Fruit fly (Drosophila melanogaster) whole organism, prepupa: Measurements from ENCODE around the gene CG14330.

Experiments used
- Blimp-1 ChIP-seq: fragments of 200-800 bp; sonication (Bioruptor generic); optimal IDR thresholded peaks from 3 replicates; lab custom pipeline; 2017; ENCODE audit warnings: missing biosample characterization, missing genetic modification characterization, mild to moderate bottlenecking, moderate library complexity, missing genetic modification reagents
- CG10631 ChIP-seq: fragments of 200-800 bp; sonication (Bioruptor generic); optimal IDR thresholded peaks from 2 replicates; lab custom pipeline; 2016; ENCODE audit warnings: missing biosample characterization, missing genetic modification characterization
- CG10669 ChIP-seq: fragments of 200-800 bp; sonication (Bioruptor generic); optimal IDR thresholded peaks from 3 replicates; lab custom pipeline; 2018; ENCODE audit warnings: missing biosample characterization, mild to moderate bottlenecking, missing genetic modification characterization, moderate library complexity
- CG11902 ChIP-seq: fragments of 200-800 bp; sonication (Bioruptor generic); optimal IDR thresholded peaks from 3 replicates; lab custom pipeline; 2016; ENCODE audit warnings: missing biosample characterization, missing genetic modification characterization
- CG15336 ChIP-seq: fragments of 200-800 bp; sonication (Bioruptor generic); IDR thresholded peaks from 2 replicates; pipeline ENCODE4 v1.3.6; 2022; ENCODE audit warnings: missing biosample characterization, missing genetic modification characterization
- CG1621 ChIP-seq: fragments of 200-800 bp; sonication (Bioruptor generic); optimal IDR thresholded peaks from 3 replicates; lab custom pipeline; 2018; ENCODE audit warnings: missing biosample characterization, mild to moderate bottlenecking, missing genetic modification characterization
- CG16779 ChIP-seq: fragments of 200-800 bp; sonication (Bioruptor generic); optimal IDR thresholded peaks from 3 replicates; lab custom pipeline; 2017; ENCODE audit warnings: missing biosample characterization, mild to moderate bottlenecking, missing genetic modification characterization
- CG31627 ChIP-seq: fragments of 200-800 bp; sonication (Bioruptor generic); optimal IDR thresholded peaks from 3 replicates; lab custom pipeline; 2016; ENCODE audit warnings: missing biosample characterization, missing genetic modification characterization
- CG32006 ChIP-seq: fragments of 200-800 bp; sonication (Bioruptor generic); optimal IDR thresholded peaks from 3 replicates; lab custom pipeline; 2017; ENCODE audit warnings: missing biosample characterization, mild to moderate bottlenecking, missing genetic modification characterization
- CG34406 ChIP-seq: fragments of 200-800 bp; sonication (Bioruptor generic); optimal IDR thresholded peaks from 3 replicates; lab custom pipeline; 2016; ENCODE audit warnings: missing biosample characterization, missing genetic modification characterization
- CG3919 ChIP-seq: fragments of 200-800 bp; sonication (Bioruptor generic); optimal IDR thresholded peaks from 3 replicates; lab custom pipeline; 2016; ENCODE audit warnings: missing biosample characterization, missing genetic modification characterization
- CG4318 ChIP-seq: fragments of 200-800 bp; sonication (Bioruptor generic); optimal IDR thresholded peaks from 3 replicates; lab custom pipeline; 2017; ENCODE audit warnings: missing biosample characterization, mild to moderate bottlenecking, missing genetic modification characterization
- CG6163 ChIP-seq: fragments of 200-800 bp; sonication (Bioruptor generic); IDR thresholded peaks from 3 replicates; pipeline ENCODE4 v1.3.6; 2022; ENCODE audit warnings: missing biosample characterization, missing genetic modification characterization
- CG6276 ChIP-seq: fragments of 200-800 bp; sonication (Bioruptor generic); optimal IDR thresholded peaks from 2 replicates; lab custom pipeline; 2017; ENCODE audit warnings: missing biosample characterization, mild to moderate bottlenecking, missing genetic modification characterization
- CG6792 ChIP-seq: fragments of 200-800 bp; sonication (Bioruptor generic); optimal IDR thresholded peaks from 3 replicates; lab custom pipeline; 2016; ENCODE audit warnings: missing biosample characterization, missing genetic modification characterization
- CG6854 ChIP-seq: fragments of 200-800 bp; sonication (Bioruptor generic); optimal IDR thresholded peaks from 2 replicates; lab custom pipeline; 2017; ENCODE audit warnings: missing biosample characterization, mild to moderate bottlenecking, missing genetic modification characterization
- CG7368 ChIP-seq: fragments of 200-800 bp; sonication (Bioruptor generic); optimal IDR thresholded peaks from 3 replicates; lab custom pipeline; 2016; ENCODE audit warnings: missing biosample characterization, missing genetic modification characterization
- CG8119 ChIP-seq: fragments of 200-800 bp; sonication (Bioruptor generic); IDR thresholded peaks from 3 replicates; pipeline ENCODE4 v1.3.6; 2022; ENCODE audit warnings: missing biosample characterization, missing genetic modification characterization
- CG8632 ChIP-seq: fragments of 200-800 bp; sonication (Bioruptor generic); optimal IDR thresholded peaks from 3 replicates; lab custom pipeline; 2016; ENCODE audit warnings: missing biosample characterization, missing genetic modification characterization
- Eip75B ChIP-seq: fragments of 200-800 bp; sonication (Bioruptor generic); optimal IDR thresholded peaks from 3 replicates; lab custom pipeline; 2016; ENCODE audit warnings: missing biosample characterization, missing genetic modification characterization
- Eip78C ChIP-seq: fragments of 200-800 bp; sonication (Bioruptor generic); peaks from one replicate; lab custom pipeline; 2016; ENCODE audit warnings: missing biosample characterization, missing genetic modification characterization
- Eip93F ChIP-seq: fragments of 200-800 bp; sonication (Bioruptor generic); optimal IDR thresholded peaks from 2 replicates; lab custom pipeline; 2016; ENCODE audit warnings: missing biosample characterization, mild to moderate bottlenecking, missing genetic modification characterization
- Ets21C ChIP-seq: fragments of 200-800 bp; sonication (Bioruptor generic); optimal IDR thresholded peaks from 3 replicates; lab custom pipeline; 2016; ENCODE audit warnings: missing biosample characterization, missing genetic modification characterization
- Ets96B ChIP-seq: fragments of 200-800 bp; optimal IDR thresholded peaks from 2 replicates; lab custom pipeline; 2019; ENCODE audit warnings: missing biosample characterization, mild to moderate bottlenecking, missing genetic modification characterization, moderate library complexity
- Gug ChIP-seq: fragments of 200-800 bp; sonication (Bioruptor generic); IDR thresholded peaks from 2 replicates; pipeline ENCODE4 v1.3.6; 2022; ENCODE audit warnings: missing biosample characterization, missing genetic modification characterization
- Hr38 ChIP-seq: sonication (Bioruptor generic); optimal IDR thresholded peaks from 2 replicates; lab custom pipeline; 2016; ENCODE audit warnings: missing biosample characterization, missing genetic modification characterization
- Hr39 ChIP-seq: fragments of 200-800 bp; sonication (Bioruptor generic); optimal IDR thresholded peaks from 2 replicates; lab custom pipeline; 2016; ENCODE audit warnings: missing biosample characterization, missing genetic modification characterization
- Hr4 ChIP-seq: fragments of 200-800 bp; sonication (Bioruptor generic); optimal IDR thresholded peaks from 3 replicates; lab custom pipeline; 2016; ENCODE audit warnings: missing biosample characterization, missing genetic modification characterization
- Lpt ChIP-seq: fragments of 200-800 bp; sonication (Bioruptor generic); optimal IDR thresholded peaks from 3 replicates; lab custom pipeline; 2016; ENCODE audit warnings: missing biosample characterization, missing genetic modification characterization
- Met ChIP-seq: fragments of 200-800 bp; sonication (Bioruptor generic); optimal IDR thresholded peaks from 3 replicates; lab custom pipeline; 2016; ENCODE audit warnings: missing biosample characterization, missing genetic modification characterization
- OdsH ChIP-seq: fragments of 200-800 bp; sonication (Bioruptor generic); optimal IDR thresholded peaks from 3 replicates; lab custom pipeline; 2016; ENCODE audit warnings: missing biosample characterization, missing genetic modification characterization
- Sox15 ChIP-seq: fragments of 200-800 bp; sonication (Bioruptor generic); optimal IDR thresholded peaks from 3 replicates; lab custom pipeline; 2016; ENCODE audit warnings: missing biosample characterization, missing genetic modification characterization
- achi ChIP-seq: fragments of 200-800 bp; sonication (Bioruptor generic); optimal IDR thresholded peaks from 3 replicates; lab custom pipeline; 2016; ENCODE audit warnings: missing biosample characterization, missing genetic modification characterization
- cyc ChIP-seq: fragments of 200-800 bp; sonication (Bioruptor generic); optimal IDR thresholded peaks from 3 replicates; lab custom pipeline; 2016; ENCODE audit warnings: missing biosample characterization, missing genetic modification characterization
- dac ChIP-seq: fragments of 200-800 bp; sonication (Bioruptor generic); optimal IDR thresholded peaks from 2 replicates; lab custom pipeline; 2017; ENCODE audit warnings: missing biosample characterization, mild to moderate bottlenecking, missing genetic modification characterization
- dsx ChIP-seq: fragments of 200-800 bp; optimal IDR thresholded peaks from 3 replicates; lab custom pipeline; 2019; ENCODE audit warnings: missing biosample characterization, mild to moderate bottlenecking, missing genetic modification characterization, moderate library complexity; ENCODE audit not compliant: poor library complexity, severe bottlenecking
- eg ChIP-seq: fragments of 200-800 bp; sonication (Bioruptor generic); IDR thresholded peaks from 3 replicates; pipeline ENCODE4 v1.3.6; 2022; ENCODE audit warnings: missing biosample characterization, missing genetic modification characterization
- esn ChIP-seq: fragments of 200-800 bp; sonication (Bioruptor generic); optimal IDR thresholded peaks from 2 replicates; lab custom pipeline; 2016; ENCODE audit warnings: missing biosample characterization, mild to moderate bottlenecking, missing genetic modification characterization, moderate library complexity
- fkh ChIP-seq: fragments of 200-800 bp; sonication (Bioruptor generic); optimal IDR thresholded peaks from 3 replicates; lab custom pipeline; 2017; ENCODE audit warnings: missing biosample characterization, mild to moderate bottlenecking, missing genetic modification characterization, moderate library complexity
- lz ChIP-seq: fragments of 200-800 bp; sonication (Bioruptor generic); optimal IDR thresholded peaks from 3 replicates; lab custom pipeline; 2016; ENCODE audit warnings: missing biosample characterization, missing genetic modification characterization
- net ChIP-seq: fragments of 200-800 bp; sonication (Bioruptor generic); optimal IDR thresholded peaks from 3 replicates; lab custom pipeline; 2016; ENCODE audit warnings: missing biosample characterization, missing genetic modification characterization
- pdm3 ChIP-seq: fragments of 200-800 bp; sonication (Bioruptor generic); optimal IDR thresholded peaks from 3 replicates; lab custom pipeline; 2016; ENCODE audit warnings: missing biosample characterization, missing genetic modification characterization
- spab ChIP-seq: fragments of 200-800 bp; sonication (Bioruptor generic); optimal IDR thresholded peaks from 2 replicates; lab custom pipeline; 2017; ENCODE audit warnings: missing biosample characterization, mild to moderate bottlenecking, missing genetic modification characterization, missing genetic modification reagents
- svp ChIP-seq: fragments of 200-800 bp; sonication (Bioruptor generic); peaks from one replicate; lab custom pipeline; 2016; ENCODE audit warnings: missing biosample characterization, missing genetic modification characterization
- vri ChIP-seq: fragments of 200-800 bp; sonication (Bioruptor generic); optimal IDR thresholded peaks from 3 replicates; lab custom pipeline; 2016; ENCODE audit warnings: missing biosample characterization, mild to moderate bottlenecking, missing genetic modification characterization

Gene CG14330

DNA sequence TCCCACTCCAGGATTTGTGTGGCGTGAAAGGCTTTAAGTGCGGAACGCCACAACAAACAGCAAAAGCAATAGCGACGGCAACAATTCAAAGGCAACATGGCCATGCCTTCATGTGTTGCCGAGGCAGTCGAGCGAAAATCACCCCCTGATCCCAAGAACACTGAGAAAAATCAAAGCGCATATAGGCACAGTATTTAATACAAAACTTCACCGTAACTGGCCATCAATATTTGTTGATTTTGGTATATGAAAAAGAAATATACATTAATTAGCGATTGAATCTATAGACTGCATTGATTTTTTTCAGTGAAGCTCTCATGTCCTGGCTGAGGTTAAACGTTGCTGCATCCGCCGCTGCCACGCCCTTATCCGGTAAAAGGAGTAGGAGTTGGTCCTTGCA is 44.5 kb upstream of the CG14330 start (continued):
- TF ChIP-seq Eip75B (GFP tag; lab: Kevin White, UChicago) (peak; percentile 66), CG16779 (tag; lab: Kevin White, UChicago) (peak; percentile 39), Eip93F (GFP tag; lab: Kevin White, UChicago) (no peak), lz (GFP tag; lab: Kevin White, UChicago) (peak; percentile 63), Ets21C (peak; percentile 54), Hr38 (GFP tag; lab: Kevin White, UChicago) (no peak), CG31627 (GFP tag; lab: Kevin White, UChicago) (peak; percentile 64), dac (no peak), spab (GFP tag; lab: Kevin White, UChicago) (peak; percentile 56), CG10669 (GFP tag; lab: Kevin White, UChicago) (peak; percentile 70), CG15336 (GFP tag; lab: Robert Waterston, UW) (peak; percentile 45), CG8119 (GFP tag; lab: Robert Waterston, UW) (peak; percentile 45; the same call in 1 of the 3 replicates), Lpt (GFP tag; lab: Kevin White, UChicago) (peak; percentile 17), Blimp-1 (GFP tag; lab: Kevin White, UChicago) (no peak), cyc (GFP tag; lab: Kevin White, UChicago) (peak; percentile 60), Gug (GFP tag; lab: Robert Waterston, UW) (0 out of 2 replicates have a peak, but pooled peaks have one; percentile 24), Sox15 (GFP tag; lab: Kevin White, UChicago) (peak; percentile 25), pdm3 (GFP tag; lab: Kevin White, UChicago) (peak; percentile 64), CG11902 (GFP tag; lab: Kevin White, UChicago) (peak; percentile 34), Met (GFP tag; lab: Kevin White, UChicago) (peak; percentile 70), fkh (GFP tag; lab: Kevin White, UChicago) (no peak), svp (peak; percentile 86), Hr39 (GFP tag; lab: Kevin White, UChicago) (peak; percentile 62), CG6854 (GFP tag; lab: Kevin White, UChicago) (no peak), OdsH (GFP tag; lab: Kevin White, UChicago) (peak; percentile 63), CG3919 (GFP tag; lab: Kevin White, UChicago) (peak; percentile 67), CG6276 (GFP tag; lab: Kevin White, UChicago) (peak; percentile 5), esn (GFP tag; lab: Kevin White, UChicago) (peak; percentile 69), vri (GFP tag; lab: Kevin White, UChicago) (peak; percentile 26), net (GFP tag; lab: Kevin White, UChicago) (peak; percentile 42), CG34406 (GFP tag; lab: Kevin White, UChicago) (peak; percentile 58), CG4318 (peak; percentile 47), CG6792 (GFP tag; lab: Kevin White, UChicago) (peak; percentile 58)

- TF ChIP-seq svp (peak; percentile 24), CG10631 (GFP tag; lab: Kevin White, UChicago) (no peak)
- TF ChIP-seq, all 60 proteins: peak for 1
Measured at dm6 chr3R:17492071-17492470, 35.5 kb upstream of the CG14330 start.

DNA sequence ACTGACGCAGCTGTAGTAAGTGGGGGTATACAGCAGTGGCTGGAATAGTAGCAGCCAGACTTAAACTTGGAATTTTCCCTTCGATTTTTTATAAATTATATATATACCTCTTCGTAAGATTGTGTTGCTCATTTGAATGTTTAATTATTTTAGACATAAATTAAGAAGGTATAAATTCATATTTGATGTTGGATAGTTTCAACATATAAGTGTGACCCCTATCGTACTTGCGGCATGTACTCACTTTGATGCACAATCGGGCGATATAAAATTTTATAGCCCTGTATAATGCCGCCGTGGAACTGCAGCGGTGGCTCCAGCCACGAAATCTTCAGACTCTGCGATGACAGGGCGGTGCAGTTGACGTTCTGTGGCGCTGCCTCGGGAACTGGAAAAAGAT is 24.7 kb upstream of the CG14330 start:
- TF ChIP-seq CG6163 (GFP tag; lab: Robert Waterston, UW) = 0 out of 3 replicates have a peak, but pooled peaks have one; percentile 42
- TF ChIP-seq Eip78C = peak; percentile 66
- TF ChIP-seq CG15336 (GFP tag; lab: Robert Waterston, UW) = 0 out of 2 replicates have a peak, but pooled peaks have one; percentile 28
- no peak for TF ChIP-seq vri (GFP tag; lab: Kevin White, UChicago)
- peak; percentile 34; the same call in 1 of the 3 replicates for TF ChIP-seq CG8119 (GFP tag; lab: Robert Waterston, UW)
- TF ChIP-seq dsx (GFP tag; lab: Kevin White, UChicago) = peak; percentile 8
- TF ChIP-seq CG6792 (GFP tag; lab: Kevin White, UChicago) = no peak
- no peak for TF ChIP-seq Blimp-1 (GFP tag; lab: Kevin White, UChicago)
- peak; percentile 35 for TF ChIP-seq CG32006 (GFP tag; lab: Kevin White, UChicago)
- TF ChIP-seq CG8632 (GFP tag; lab: Kevin White, UChicago) = no peak
- no peak for TF ChIP-seq pdm3 (GFP tag; lab: Kevin White, UChicago)
- peak; percentile 4 for TF ChIP-seq CG10631 (GFP tag; lab: Kevin White, UChicago)
- no peak for TF ChIP-seq achi (GFP tag; lab: Kevin White, UChicago)
- TF ChIP-seq CG7368 (GFP tag; lab: Kevin White, UChicago) = no peak
- peak; percentile 26 for TF ChIP-seq Ets96B
- peak; percentile 0 for TF ChIP-seq Hr4 (GFP tag; lab: Kevin White, UChicago)
- 0 out of 3 replicates have a peak, but pooled peaks have one; percentile 16 for TF ChIP-seq eg (GFP tag; lab: Robert Waterston, UW)
- TF ChIP-seq CG1621 (tag; lab: Kevin White, UChicago) = no peak
- peak; percentile 14 for TF ChIP-seq CG10669 (GFP tag; lab: Kevin White, UChicago)
- TF ChIP-seq OdsH (GFP tag; lab: Kevin White, UChicago) = peak; percentile 24
- TF ChIP-seq, all 60 proteins: peak for 12
